Worm (Caenorhabditis elegans) whole organism, L4 larva: ENCODE results near the gene H38K22.6.

ENCODE experiments used
- aly-2 ChIP-seq: sonication (generic microtip); optimal IDR thresholded peaks from 2 replicates; lab custom pipeline; 2018; ENCODE audit warnings: missing biosample characterization, missing genetic modification characterization
- lin-38 ChIP-seq: fragments of 200-800 bp; sonication (Bioruptor generic); IDR thresholded peaks from 2 replicates; pipeline ENCODE4 v1.3.6; 2022; ENCODE audit warnings: missing genetic modification reagents, missing genetic modification characterization, missing compliant biosample characterization
- nhr-76 ChIP-seq: fragments of 150-350 bp; optimal IDR thresholded peaks from 2 replicates; lab custom pipeline; 2014; ENCODE audit warnings: missing biosample characterization, missing genetic modification characterization
- spr-3 ChIP-seq: fragments of 200-800 bp; sonication (Bioruptor generic); optimal IDR thresholded peaks from 2 replicates; lab custom pipeline; 2018; ENCODE audit warnings: mild to moderate bottlenecking, missing genetic modification characterization, missing compliant biosample characterization

- TF ChIP-seq lin-38 (GFP tag; lab: Robert Waterston, UW) (no peak), spr-3 (no peak), nhr-76 (tag; lab: Kevin White, UChicago) (no peak), aly-2 (tag; lab: Kevin White, UChicago) (no peak)
These were observed 47.3 kb upstream of the H38K22.6 start for ce11 chrIII:4272864-4273263.
